Worm (Caenorhabditis elegans) whole organism, midembryonic: Measurements from ENCODE around the gene plst-1.

Source experiments
- cog-1 ChIP-seq: sonication (generic microtip); optimal IDR thresholded peaks from 2 replicates; lab custom pipeline; 2016; ENCODE audit warnings: missing genetic modification characterization, missing compliant biosample characterization
- flt-1 ChIP-seq: fragments of 200-800 bp; sonication (Bioruptor generic); IDR thresholded peaks from 2 replicates; pipeline ENCODE4 v1.3.6; 2022; ENCODE audit warnings: missing genetic modification characterization, missing compliant biosample characterization
- klf-2 ChIP-seq: fragments of 200-800 bp; sonication (Bioruptor generic); conservative IDR thresholded peaks from 2 replicates; pipeline ENCODE4 v1.3.6; 2022; ENCODE audit warnings: missing genetic modification reagents, missing genetic modification characterization, missing compliant biosample characterization
- med-1 ChIP-seq: sonication (generic microtip); optimal IDR thresholded peaks from 2 replicates; lab custom pipeline; 2017; ENCODE audit warnings: missing genetic modification characterization, mild to moderate bottlenecking, missing compliant biosample characterization, antibody characterized with exemption, missing genetic modification reagents; ENCODE audit not compliant: insufficient read depth
- ref-1 ChIP-seq: fragments of 200-800 bp; sonication (Bioruptor generic); conservative IDR thresholded peaks from 2 replicates; pipeline ENCODE4 v1.3.6; 2022; ENCODE audit warnings: missing genetic modification reagents, missing genetic modification characterization, missing compliant biosample characterization
- ztf-23 ChIP-seq: fragments of 200-800 bp; sonication (Bioruptor generic); IDR thresholded peaks from 2 replicates; pipeline ENCODE4 v1.3.6; 2022; ENCODE audit warnings: missing genetic modification reagents, missing genetic modification characterization, missing compliant biosample characterization
- ztf-29 ChIP-seq: fragments of 200-800 bp; sonication (Bioruptor generic); IDR thresholded peaks from 2 replicates; pipeline ENCODE4 v1.3.6; 2022; ENCODE audit warnings: missing genetic modification reagents, missing genetic modification characterization, missing compliant biosample characterization

DNA sequence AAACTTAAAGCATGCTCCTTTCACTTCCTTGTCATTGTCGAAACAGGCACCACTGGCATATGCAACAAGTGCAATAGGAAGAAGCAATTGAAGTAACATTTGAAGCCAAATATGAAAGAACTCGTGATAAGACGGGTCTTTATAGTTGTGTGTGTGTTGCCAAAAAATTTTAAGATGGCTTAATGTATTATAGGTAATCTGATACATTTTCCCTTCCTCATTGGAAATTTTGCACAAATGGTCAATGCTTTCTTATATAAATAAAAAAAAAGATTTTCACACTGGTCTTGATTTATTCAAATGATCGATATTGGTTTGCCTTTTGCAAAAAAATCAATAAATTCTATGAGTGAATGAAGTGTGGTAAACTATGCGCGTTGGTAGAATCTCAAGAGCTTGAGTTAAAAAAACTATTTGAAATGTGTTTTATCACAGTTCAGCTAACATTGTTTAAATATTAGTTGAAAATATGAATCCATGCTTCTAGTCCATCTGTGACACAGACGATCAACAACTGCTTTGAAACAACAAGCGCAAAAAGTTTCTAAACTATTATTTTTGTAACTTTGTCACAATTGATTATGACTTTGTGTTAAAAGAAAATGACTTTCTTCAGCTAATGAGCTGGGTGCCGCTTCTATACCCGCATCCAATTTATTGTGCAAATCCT, 38.0 kb upstream of the plst-1 start, which contains the start of the genes clec-166 and F38A1.6:
- TF ChIP-seq cog-1 (tag; lab: Kevin White, UChicago) (no peak), flt-1 (GFP tag; lab: Robert Waterston, UW) (no peak), ztf-29 (GFP tag; lab: Robert Waterston, UW) (no peak), ztf-23 (GFP tag; lab: Robert Waterston, UW) (no peak), med-1 (GFP tag; lab: Kevin White, UChicago) (no peak), klf-2 (GFP tag; lab: Robert Waterston, UW) (no peak), ref-1 (GFP tag; lab: Robert Waterston, UW) (no peak)
